Worm (Caenorhabditis elegans) whole organism, L1 larva: ENCODE measurements around the gene F44E2.6.

Source experiments
- alr-1 ChIP-seq: fragments of 200-800 bp; sonication (Bioruptor generic); optimal IDR thresholded peaks from 2 replicates; lab custom pipeline; 2018; ENCODE audit warnings: borderline replicate concordance, mild to moderate bottlenecking, missing genetic modification characterization, missing compliant biosample characterization
- blmp-1 ChIP-seq: fragments of 150-350 bp; optimal IDR thresholded peaks from 2 replicates; lab custom pipeline; 2014; ENCODE audit warnings: missing biosample characterization, missing genetic modification characterization
- efl-1 ChIP-seq, 4 experiments: fragments of 150-350 bp; optimal IDR thresholded peaks in 3 of 4; peaks in 1 of 4; 1 replicate in 1 of 4; 2 replicates in 3 of 4; lab custom pipeline; 2014; ENCODE audit warnings: missing biosample characterization in 2 of 4, missing genetic modification characterization in 2 of 4, missing genetic modification reagents in 2 of 4
- grh-1 ChIP-seq: fragments of 200-800 bp; sonication (Bioruptor generic); IDR thresholded peaks from 2 replicates; pipeline ENCODE4 v1.3.6; 2022; ENCODE audit warnings: missing genetic modification reagents, missing genetic modification characterization, missing compliant biosample characterization
- lin-13 ChIP-seq: fragments of 150-350 bp; optimal IDR thresholded peaks from 2 replicates; lab custom pipeline; 2014; ENCODE audit warnings: missing biosample characterization, missing genetic modification reagents, missing genetic modification characterization
- lin-14 ChIP-seq: fragments of 200-800 bp; sonication (Bioruptor generic); optimal IDR thresholded peaks from 2 replicates; lab custom pipeline; 2018; ENCODE audit warnings: mild to moderate bottlenecking, missing genetic modification characterization, moderate library complexity, missing compliant biosample characterization
- lin-35 ChIP-seq, 2 experiments: fragments of 150-350 bp; optimal IDR thresholded peaks; 2 replicates each; lab custom pipeline; 2014; ENCODE audit warnings: missing biosample characterization in 2 of 2, missing genetic modification characterization in 2 of 2, missing genetic modification reagents in 2 of 2
- mdl-1 ChIP-seq, 2 experiments: fragments of 150-350 bp; optimal IDR thresholded peaks; 2 replicates each; lab custom pipeline; 2014 to 2017; ENCODE audit warnings: missing biosample characterization in 2 of 2, missing genetic modification characterization in 2 of 2, inconsistent platforms in 1 of 2
- mep-1 ChIP-seq: fragments of 150-350 bp; optimal IDR thresholded peaks from 2 replicates; lab custom pipeline; 2014; ENCODE audit warnings: missing biosample characterization, missing genetic modification characterization
- nhr-19 ChIP-seq: fragments of 200-800 bp; sonication (Bioruptor generic); conservative IDR thresholded peaks from 2 replicates; pipeline ENCODE4 v1.3.6; 2022; ENCODE audit warnings: missing genetic modification characterization, missing compliant biosample characterization
- nhr-237 ChIP-seq: fragments of 150-350 bp; optimal IDR thresholded peaks from 2 replicates; lab custom pipeline; 2014; ENCODE audit warnings: missing biosample characterization, missing genetic modification characterization
- nhr-47 ChIP-seq: sonication (generic microtip); optimal IDR thresholded peaks from 2 replicates; lab custom pipeline; 2016; ENCODE audit warnings: mild to moderate bottlenecking, missing genetic modification characterization, moderate library complexity, missing compliant biosample characterization
- nhr-85 ChIP-seq: sonication (generic microtip); peaks from one replicate; lab custom pipeline; 2016; ENCODE audit warnings: missing genetic modification characterization, inconsistent platforms, missing compliant biosample characterization
- snpc-4 ChIP-seq: fragments of 150-350 bp; optimal IDR thresholded peaks from 2 replicates; lab custom pipeline; 2014; ENCODE audit warnings: missing biosample characterization, missing genetic modification characterization
- snu-23 ChIP-seq: sonication (generic microtip); optimal IDR thresholded peaks from 2 replicates; lab custom pipeline; 2016; ENCODE audit warnings: missing genetic modification characterization, missing compliant biosample characterization
- ztf-4 ChIP-seq: fragments of 150-350 bp; optimal IDR thresholded peaks from 2 replicates; lab custom pipeline; 2014; ENCODE audit warnings: missing biosample characterization, missing genetic modification characterization

Gene F44E2.6

ce11 chrIII:8794793-8795192, 50.2 kb downstream of the F44E2.6 start (continued):
- TF ChIP-seq efl-1 (optimal IDR thresholded peaks at IDR 0.05; lab: Kevin White, UChicago) (peak; percentile 51 to 64), efl-1 (GFP tag; optimal IDR thresholded peaks at IDR 0.05 in 1 of 2; lab: Kevin White, UChicago) (peak in 1 of 2 experiments; percentile 3), nhr-237 (tag; lab: Kevin White, UChicago) (peak; percentile 68), nhr-19 (peak; percentile 74), blmp-1 (peak; percentile 96), lin-13 (GFP tag; lab: Kevin White, UChicago) (peak; percentile 57), lin-14 (GFP tag; lab: Kevin White, UChicago) (peak; percentile 95), mdl-1 (tag; optimal IDR thresholded peaks at IDR 0.05; lab: Kevin White, UChicago) (peak in 1 of 2 experiments; percentile 90), grh-1 (GFP tag; lab: Robert Waterston, UW) (peak; percentile 73), mep-1 (peak; percentile 61), alr-1 (no peak), lin-35 (GFP tag; optimal IDR thresholded peaks at IDR 0.05; lab: Kevin White, UChicago) (peak; percentile 62 to 78), nhr-47 (tag; lab: Kevin White, UChicago) (peak; percentile 51), snpc-4 (tag; lab: Kevin White, UChicago) (peak; percentile 17), nhr-85 (tag; lab: Kevin White, UChicago) (peak; percentile 95), ztf-4 (tag; lab: Kevin White, UChicago) (peak; percentile 31), snu-23 (GFP tag; lab: Kevin White, UChicago) (peak; percentile 81)
- TF ChIP-seq, all 84 proteins: peak for 37
